Fruit fly (Drosophila melanogaster): ENCODE data around the gene sNPF-R.

DNA sequence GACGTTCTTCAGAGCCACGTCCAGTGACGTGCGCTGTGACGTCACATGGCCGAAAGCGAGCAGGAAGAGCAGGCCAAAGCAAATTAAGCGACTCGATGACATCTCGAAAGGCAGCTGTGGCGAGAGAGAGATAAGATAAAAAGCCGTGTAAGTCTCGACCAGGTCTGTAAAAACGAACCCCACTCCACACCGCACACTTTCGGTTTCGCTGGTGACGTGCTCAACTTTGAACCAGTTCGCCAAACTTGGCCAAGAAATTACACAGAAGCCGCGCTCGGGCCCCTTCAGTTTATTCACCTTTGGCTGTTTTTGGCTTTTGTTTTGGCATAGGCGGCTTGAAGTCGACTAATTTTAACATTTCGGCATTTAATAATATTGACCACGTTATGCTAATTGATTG is 37.3 kb upstream of the sNPF-R start:
- TF ChIP-seq insv (optimal IDR thresholded peaks at IDR 0.05) (no peak), Myc (optimal IDR thresholded peaks at IDR 0.05) (no peak), h (optimal IDR thresholded peaks at IDR 0.05) (no peak), Sin3A (optimal IDR thresholded peaks at IDR 0.05) (no peak)
